Worm (Caenorhabditis elegans): Measurements from ENCODE around the gene ttr-34.

Gene ttr-34

ce11 chrX:13139493-13139892, at the start of gene ttr-34:
TSS of gene ttr-34 (plus strand) at chrX:13139793.
- no peak for TF ChIP-seq attf-3 (GFP tag; conservative IDR thresholded peaks at IDR 0.05)
- no peak for TF ChIP-seq zim-3 (tag; optimal IDR thresholded peaks at IDR 0.05)
- no peak for TF ChIP-seq efl-1 (GFP tag; optimal IDR thresholded peaks at IDR 0.05)
- TF ChIP-seq somi-1 (GFP tag; optimal IDR thresholded peaks at IDR 0.05): no peak
- no peak for TF ChIP-seq madf-3 (GFP tag; IDR thresholded peaks at IDR 0.05)
- TF ChIP-seq sptf-2 (GFP tag; optimal IDR thresholded peaks at IDR 0.05): no peak
- TF ChIP-seq snpc-1.1 (tag; optimal IDR thresholded peaks at IDR 0.05; ENCODE audit: insufficient read depth): no peak
- TF ChIP-seq nfya-2 (GFP tag; IDR thresholded peaks at IDR 0.05): no peak
- no peak for TF ChIP-seq dox-1 (GFP tag; IDR thresholded peaks at IDR 0.05)
- TF ChIP-seq cebp-2 (GFP tag; IDR thresholded peaks at IDR 0.05): no peak
- no peak for TF ChIP-seq ceh-58 (GFP tag; IDR thresholded peaks at IDR 0.05)
- TF ChIP-seq aptf-2 (GFP tag; conservative IDR thresholded peaks at IDR 0.05): no peak
- TF ChIP-seq madf-6 (GFP tag; IDR thresholded peaks at IDR 0.05): no peak
- no peak for TF ChIP-seq lin-40 (tag; optimal IDR thresholded peaks at IDR 0.05)
- TF ChIP-seq B0035.1 (tag; optimal IDR thresholded peaks at IDR 0.05): no peak
- TF ChIP-seq F22D6.2 (tag; optimal IDR thresholded peaks at IDR 0.05): no peak
- no peak for TF ChIP-seq tlf-1 (GFP tag; optimal IDR thresholded peaks at IDR 0.05)

ce11 chrX:13090665-13091064, 48.9 kb upstream of the ttr-34 start, which contains the start of gene R03G8.3:
TSS of gene R03G8.3 (plus strand) at chrX:13090965.
- TF ChIP-seq Y67H2A.10 (GFP tag; conservative IDR thresholded peaks at IDR 0.05) (no peak), lin-54 (GFP tag; optimal IDR thresholded peaks at IDR 0.05) (no peak), mel-28 (tag; optimal IDR thresholded peaks at IDR 0.05; ENCODE audit: borderline replicate concordance) (no peak), F57A8.1 (GFP tag; optimal IDR thresholded peaks at IDR 0.05) (no peak), snpc-1.1 (tag; optimal IDR thresholded peaks at IDR 0.05; ENCODE audit: insufficient read depth) (no peak), ceh-27 (GFP tag; optimal IDR thresholded peaks at IDR 0.05) (no peak), Y95B8A.8 (GFP tag; IDR thresholded peaks at IDR 0.05) (no peak), dpff-1 (tag; optimal IDR thresholded peaks at IDR 0.05) (no peak), lin-26 (GFP tag; IDR thresholded peaks at IDR 0.05) (no peak)

ce11 chrX:13091199-13091598, 48.4 kb upstream of the ttr-34 start:
- no peak for TF ChIP-seq nhr-179 (tag; optimal IDR thresholded peaks at IDR 0.05)
- no peak for TF ChIP-seq snpc-1.1 (tag; optimal IDR thresholded peaks at IDR 0.05; ENCODE audit: insufficient read depth)
- TF ChIP-seq lir-1 (GFP tag; conservative IDR thresholded peaks at IDR 0.05): no peak
- no peak for TF ChIP-seq nfyb-1 (GFP tag; IDR thresholded peaks at IDR 0.05)
- no peak for TF ChIP-seq nhr-27 (tag; optimal IDR thresholded peaks at IDR 0.05)
- TF ChIP-seq ztf-3 (GFP tag; optimal IDR thresholded peaks at IDR 0.05): no peak
- TF ChIP-seq attf-6 (GFP tag; IDR thresholded peaks at IDR 0.05): no peak
- TF ChIP-seq ccch-3 (GFP tag; optimal IDR thresholded peaks at IDR 0.05): no peak
- no peak for TF ChIP-seq madf-8 (GFP tag; conservative IDR thresholded peaks at IDR 0.05)
- TF ChIP-seq pha-4 (tag; optimal IDR thresholded peaks at IDR 0.05): no peak

DNA sequence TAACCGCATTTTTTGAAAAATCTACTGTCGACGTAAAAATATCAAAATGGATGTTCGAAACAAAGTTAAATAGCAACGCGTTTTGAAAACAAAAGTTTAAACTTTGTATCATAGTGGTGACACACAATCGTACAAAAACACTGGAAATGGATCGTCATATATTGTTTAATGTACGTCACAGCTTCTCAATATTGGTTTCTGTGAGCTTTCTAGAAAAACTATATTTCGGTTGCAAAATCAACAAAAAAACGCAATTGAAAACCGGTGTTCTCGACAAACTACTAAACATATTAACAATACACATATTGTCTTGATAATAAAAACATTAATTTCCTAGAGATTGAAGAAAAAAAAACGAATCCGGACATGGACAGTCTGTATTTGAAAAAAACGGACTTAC, 39.2 kb upstream of the ttr-34 start, which contains the start of gene R03G8.6:
TSS of gene R03G8.6 (minus strand) at position 101 of the 400 bp plus-strand sequence.
- TF ChIP-seq let-607 (tag; optimal IDR thresholded peaks at IDR 0.05): no peak
- TF ChIP-seq tbp1 (GFP tag; optimal IDR thresholded peaks at IDR 0.05): no peak
- no peak for TF ChIP-seq ama-1 (optimal IDR thresholded peaks at IDR 0.05)
- TF ChIP-seq ama-1 (GFP tag; optimal IDR thresholded peaks at IDR 0.05): no peak
- TF ChIP-seq egl-44 (GFP tag; IDR thresholded peaks at IDR 0.05): no peak
- TF ChIP-seq sdz-38 (tag; optimal IDR thresholded peaks at IDR 0.05): no peak
- TF ChIP-seq dpff-1 (tag; optimal IDR thresholded peaks at IDR 0.05): no peak
- TF ChIP-seq T07F8.4 (tag; optimal IDR thresholded peaks at IDR 0.05): no peak
- no peak for TF ChIP-seq madf-3 (GFP tag; IDR thresholded peaks at IDR 0.05)
- no peak for TF ChIP-seq ekl-4 (GFP tag; IDR thresholded peaks at IDR 0.05)
- no peak for TF ChIP-seq sptf-2 (GFP tag; optimal IDR thresholded peaks at IDR 0.05)
- no peak for TF ChIP-seq madf-10 (tag; optimal IDR thresholded peaks at IDR 0.05)
- no peak for TF ChIP-seq bed-1 (GFP tag; IDR thresholded peaks at IDR 0.05)
- TF ChIP-seq D2030.7 (GFP tag; IDR thresholded peaks at IDR 0.05): no peak
- no peak for TF ChIP-seq C06A6.2 (GFP tag; conservative IDR thresholded peaks at IDR 0.05)
- TF ChIP-seq attf-6 (GFP tag; IDR thresholded peaks at IDR 0.05): no peak
- no peak for TF ChIP-seq C17E4.6 (GFP tag; IDR thresholded peaks at IDR 0.05)
